Worm (Caenorhabditis elegans) whole organism, late embryonic: ENCODE data around the gene C02B10.3.

ENCODE experiments used
- C38D4.7 ChIP-seq: fragments of 200-800 bp; sonication (Bioruptor generic); optimal IDR thresholded peaks from 2 replicates; lab custom pipeline; 2018; ENCODE audit warnings: mild to moderate bottlenecking, missing genetic modification characterization, moderate library complexity, missing compliant biosample characterization
- ama-1 ChIP-seq: fragments of 150-350 bp; optimal IDR thresholded peaks from 2 replicates; lab custom pipeline; 2014
- ceh-22 ChIP-seq: sonication (generic microtip); optimal IDR thresholded peaks from 2 replicates; lab custom pipeline; 2017; ENCODE audit warnings: missing biosample characterization, missing genetic modification characterization
- elt-2 ChIP-seq: sonication (generic microtip); optimal IDR thresholded peaks from 2 replicates; lab custom pipeline; 2016; ENCODE audit warnings: missing genetic modification reagents, missing genetic modification characterization, missing compliant biosample characterization
- fkh-10 ChIP-seq: fragments of 150-350 bp; optimal IDR thresholded peaks from 2 replicates; lab custom pipeline; 2014; ENCODE audit warnings: missing biosample characterization, missing genetic modification reagents, missing genetic modification characterization
- nfya-1 ChIP-seq: sonication (generic microtip); optimal IDR thresholded peaks from 2 replicates; lab custom pipeline; 2017; ENCODE audit warnings: missing genetic modification characterization, mild to moderate bottlenecking, missing compliant biosample characterization, antibody characterized with exemption, moderate library complexity
- pax-1 ChIP-seq: fragments of 150-350 bp; optimal IDR thresholded peaks from 2 replicates; lab custom pipeline; 2014; ENCODE audit warnings: missing biosample characterization, missing genetic modification characterization
- pha-2 ChIP-seq: sonication (generic microtip); optimal IDR thresholded peaks from 2 replicates; lab custom pipeline; 2017; ENCODE audit warnings: mild to moderate bottlenecking, missing genetic modification characterization, missing compliant biosample characterization
- pha-4 ChIP-seq: fragments of 150-350 bp; optimal IDR thresholded peaks from 2 replicates; lab custom pipeline; 2018; ENCODE audit warnings: missing biosample characterization, missing genetic modification reagents, missing genetic modification characterization
- pqm-1 ChIP-seq: sonication (generic microtip); optimal IDR thresholded peaks from 2 replicates; lab custom pipeline; 2016; ENCODE audit warnings: missing genetic modification characterization, missing compliant biosample characterization
- unc-42 ChIP-seq: sonication (generic microtip); optimal IDR thresholded peaks from 2 replicates; lab custom pipeline; 2016; ENCODE audit warnings: missing genotype, missing genetic modification characterization, missing compliant biosample characterization
- unc-86 ChIP-seq: sonication (generic microtip); optimal IDR thresholded peaks from 2 replicates; lab custom pipeline; 2016; ENCODE audit warnings: missing genetic modification characterization, missing compliant biosample characterization
- zip-5 ChIP-seq: sonication (generic microtip); optimal IDR thresholded peaks from 2 replicates; lab custom pipeline; 2016; ENCODE audit warnings: missing genetic modification characterization, missing compliant biosample characterization

DNA sequence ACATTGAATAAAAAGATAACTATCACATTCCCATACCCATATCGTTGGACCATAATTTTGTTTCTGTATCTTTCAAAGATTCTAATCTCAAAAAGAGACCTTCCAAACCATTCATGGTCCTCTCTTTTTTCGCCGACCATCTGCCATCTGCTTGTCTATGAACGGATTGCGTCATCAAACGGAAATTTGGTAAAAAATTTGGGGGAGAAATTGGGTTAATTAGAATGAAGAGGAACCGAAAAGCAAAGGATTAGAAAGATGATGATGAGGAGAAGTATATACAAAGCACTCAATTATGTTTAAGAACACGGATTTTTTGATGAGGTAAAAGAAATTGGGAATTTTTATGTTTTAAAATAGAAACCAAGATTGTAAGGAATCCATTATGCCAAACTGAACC lies 6.9 kb upstream of the C02B10.3 start:
- TF ChIP-seq pax-1 (no peak), elt-2 (no peak), unc-86 (no peak), pqm-1 (tag; lab: Kevin White, UChicago) (no peak), pha-2 (tag; lab: Kevin White, UChicago) (no peak), C38D4.7 (GFP tag; lab: Kevin White, UChicago) (no peak), ama-1 (lab: Kevin White, UChicago) (no peak), nfya-1 (no peak), pha-4 (tag; lab: Kevin White, UChicago) (no peak), fkh-10 (GFP tag; lab: Kevin White, UChicago) (no peak), zip-5 (tag; lab: Kevin White, UChicago) (no peak), unc-42 (tag; lab: Kevin White, UChicago) (no peak), ceh-22 (tag; lab: Kevin White, UChicago) (no peak)
